Worm (Caenorhabditis elegans) whole organism, L4 larva: Measurements from ENCODE around the gene dpf-5.

Source experiments
- F44E2.7 ChIP-seq: fragments of 200-800 bp; sonication (Bioruptor generic); IDR thresholded peaks from 2 replicates; pipeline ENCODE4 v2.1.2; 2022; ENCODE audit warnings: missing genetic modification characterization, missing compliant biosample characterization
- F49E8.2 ChIP-seq: sonication (generic microtip); optimal IDR thresholded peaks from 2 replicates; lab custom pipeline; 2016; ENCODE audit warnings: missing compliant biosample characterization, mild to moderate bottlenecking, missing genetic modification characterization, borderline replicate concordance
- T20F7.1 ChIP-seq: fragments of 200-800 bp; sonication (Bioruptor generic); optimal IDR thresholded peaks from 2 replicates; lab custom pipeline; 2018; ENCODE audit warnings: mild to moderate bottlenecking, missing genetic modification characterization, missing compliant biosample characterization
- Y105C5A.15 ChIP-seq: fragments of 200-800 bp; sonication (Bioruptor generic); IDR thresholded peaks from 2 replicates; pipeline ENCODE4 v1.3.6; 2022; ENCODE audit warnings: missing genetic modification characterization, missing compliant biosample characterization
- Y48G9A.11 ChIP-seq: fragments of 200-800 bp; sonication (Bioruptor generic); IDR thresholded peaks from 2 replicates; pipeline ENCODE4 v1.3.6; 2022; ENCODE audit warnings: missing genetic modification reagents, missing genetic modification characterization, missing compliant biosample characterization
- Y75B8A.6 ChIP-seq: fragments of 200-800 bp; sonication (Bioruptor generic); IDR thresholded peaks from 2 replicates; pipeline ENCODE4 v1.3.6; 2022; ENCODE audit warnings: missing genetic modification reagents, missing genetic modification characterization, missing compliant biosample characterization
- ZK546.5 ChIP-seq, 2 experiments: sonication (generic microtip); optimal IDR thresholded peaks; 2 replicates each; lab custom pipeline; 2017; ENCODE audit warnings: missing biosample characterization in 2 of 2, missing genetic modification characterization in 2 of 2
- aly-2 ChIP-seq: sonication (generic microtip); optimal IDR thresholded peaks from 2 replicates; lab custom pipeline; 2018; ENCODE audit warnings: missing biosample characterization, missing genetic modification characterization
- arid-1 ChIP-seq: fragments of 200-800 bp; sonication (Bioruptor generic); conservative IDR thresholded peaks from 2 replicates; pipeline ENCODE4 v1.3.6; 2022; ENCODE audit warnings: missing genetic modification reagents, missing genetic modification characterization, missing compliant biosample characterization
- ceh-32 ChIP-seq: sonication (generic microtip); optimal IDR thresholded peaks from 2 replicates; lab custom pipeline; 2016; ENCODE audit warnings: mild to moderate bottlenecking, missing genetic modification characterization, missing compliant biosample characterization; ENCODE audit not compliant: poor library complexity
- ceh-62 ChIP-seq: sonication (generic microtip); optimal IDR thresholded peaks from 2 replicates; lab custom pipeline; 2017; ENCODE audit warnings: missing biosample characterization, missing genetic modification characterization
- ceh-82 ChIP-seq: sonication (generic microtip); optimal IDR thresholded peaks from 2 replicates; lab custom pipeline; 2017; ENCODE audit warnings: missing biosample characterization, missing genetic modification characterization
- cey-2 ChIP-seq: sonication (generic microtip); optimal IDR thresholded peaks from 3 replicates; lab custom pipeline; 2017; ENCODE audit warnings: missing genetic modification characterization, mild to moderate bottlenecking, missing compliant biosample characterization, antibody characterized with exemption, borderline replicate concordance; ENCODE audit not compliant: insufficient read depth
- daf-12 ChIP-seq: fragments of 150-350 bp; optimal IDR thresholded peaks from 2 replicates; lab custom pipeline; 2014; ENCODE audit warnings: missing biosample characterization, missing genetic modification reagents, missing genetic modification characterization
- daf-16 ChIP-seq, 3 experiments: sonication (generic microtip); optimal IDR thresholded peaks; 2 replicates each; lab custom pipeline; 2016 to 2017; ENCODE audit warnings: missing genetic modification characterization in 3 of 3, missing genetic modification reagents in 3 of 3, mild to moderate bottlenecking in 2 of 3, missing compliant biosample characterization in 2 of 3, missing biosample characterization in 1 of 3, moderate library complexity in 1 of 3
- daf-19 ChIP-seq: fragments of 200-800 bp; sonication (Bioruptor generic); conservative IDR thresholded peaks from 2 replicates; pipeline ENCODE4 v1.3.6; 2022; ENCODE audit warnings: missing genetic modification characterization, missing compliant biosample characterization
- daf-8 ChIP-seq: fragments of 200-800 bp; sonication (Bioruptor generic); IDR thresholded peaks from 2 replicates; pipeline ENCODE4 v1.3.6; 2022; ENCODE audit warnings: missing genetic modification characterization, missing compliant biosample characterization
- dmd-6 ChIP-seq: fragments of 200-800 bp; sonication (Bioruptor generic); IDR thresholded peaks from 2 replicates; pipeline ENCODE4 v1.3.6; 2022; ENCODE audit warnings: missing genetic modification reagents, missing genetic modification characterization, missing compliant biosample characterization
- dmd-8 ChIP-seq: fragments of 200-800 bp; sonication (Bioruptor generic); IDR thresholded peaks from 2 replicates; pipeline ENCODE4 v1.3.6; 2022; ENCODE audit warnings: missing genetic modification characterization, missing compliant biosample characterization
- dmd-9 ChIP-seq: fragments of 200-800 bp; sonication (Bioruptor generic); IDR thresholded peaks from 2 replicates; pipeline ENCODE4 v1.3.6; 2022; ENCODE audit warnings: missing genetic modification reagents, missing genetic modification characterization, missing compliant biosample characterization
- duxl-1 ChIP-seq: sonication (generic microtip); optimal IDR thresholded peaks from 2 replicates; lab custom pipeline; 2016; ENCODE audit warnings: mild to moderate bottlenecking, missing genetic modification characterization, moderate library complexity, missing compliant biosample characterization; ENCODE audit not compliant: poor library complexity
- dve-1 ChIP-seq: sonication (generic microtip); optimal IDR thresholded peaks from 2 replicates; lab custom pipeline; 2017; ENCODE audit warnings: antibody characterized with exemption, mild to moderate bottlenecking, missing genetic modification characterization, missing compliant biosample characterization; ENCODE audit not compliant: insufficient read depth
- hif-1 ChIP-seq, 2 experiments: sonication (generic microtip); optimal IDR thresholded peaks; 2 replicates each; lab custom pipeline; 2016 to 2017; ENCODE audit warnings: missing compliant biosample characterization in 2 of 2, missing genetic modification characterization in 2 of 2, missing genetic modification reagents in 2 of 2, missing genotype in 2 of 2, mild to moderate bottlenecking in 1 of 2
- hlh-11 ChIP-seq: fragments of 200-800 bp; sonication (Bioruptor generic); optimal IDR thresholded peaks from 2 replicates; lab custom pipeline; 2018; ENCODE audit warnings: mild to moderate bottlenecking, missing genetic modification characterization, missing compliant biosample characterization
- hlh-30 ChIP-seq: sonication (generic microtip); optimal IDR thresholded peaks from 2 replicates; lab custom pipeline; 2017; ENCODE audit warnings: antibody characterized with exemption, mild to moderate bottlenecking, missing genetic modification characterization, missing compliant biosample characterization; ENCODE audit not compliant: insufficient read depth
- lin-13 ChIP-seq: fragments of 150-350 bp; optimal IDR thresholded peaks from 2 replicates; lab custom pipeline; 2014; ENCODE audit warnings: missing biosample characterization, missing genetic modification reagents, missing genetic modification characterization
- lin-15B ChIP-seq: fragments of 150-350 bp; sonication (generic microtip); optimal IDR thresholded peaks from 3 replicates; lab custom pipeline; 2014; ENCODE audit warnings: missing biosample characterization, missing genetic modification characterization
- lin-39 ChIP-seq: fragments of 150-350 bp; optimal IDR thresholded peaks from 2 replicates; lab custom pipeline; 2014; ENCODE audit warnings: missing biosample characterization, missing genetic modification reagents, missing genetic modification characterization
- madf-5 ChIP-seq, 2 experiments: fragments of 200-800 bp; sonication (Bioruptor generic); IDR thresholded peaks; 2 replicates each; pipeline ENCODE4 v1.3.6; 2022; ENCODE audit warnings: missing compliant biosample characterization in 2 of 2, missing genetic modification characterization in 2 of 2
- madf-9 ChIP-seq: fragments of 200-800 bp; sonication (Bioruptor generic); conservative IDR thresholded peaks from 2 replicates; pipeline ENCODE4 v1.3.6; 2022; ENCODE audit warnings: missing genetic modification reagents, missing genetic modification characterization, missing compliant biosample characterization
- mdl-1 ChIP-seq, 2 experiments: fragments of 150-350 bp in 1 of 2; sonication (generic microtip) in 1 of 2; optimal IDR thresholded peaks; 2 replicates each; lab custom pipeline; 2014 to 2017; ENCODE audit warnings: missing biosample characterization in 2 of 2, missing genetic modification characterization in 2 of 2
- mdt-29 ChIP-seq: fragments of 200-800 bp; sonication (Bioruptor generic); IDR thresholded peaks from 2 replicates; pipeline ENCODE4 v1.3.6; 2022; ENCODE audit warnings: missing genetic modification reagents, missing genetic modification characterization, missing compliant biosample characterization
- mxl-3 ChIP-seq: fragments of 200-800 bp; sonication (Bioruptor generic); optimal IDR thresholded peaks from 2 replicates; lab custom pipeline; 2018; ENCODE audit warnings: mild to moderate bottlenecking, missing genetic modification characterization, missing compliant biosample characterization
- nhr-10 ChIP-seq: fragments of 150-350 bp; optimal IDR thresholded peaks from 2 replicates; lab custom pipeline; 2014; ENCODE audit warnings: missing biosample characterization, missing genetic modification characterization
- nhr-237 ChIP-seq: sonication (generic microtip); optimal IDR thresholded peaks from 2 replicates; lab custom pipeline; 2017; ENCODE audit warnings: missing biosample characterization, missing genetic modification characterization
- nhr-76 ChIP-seq: fragments of 150-350 bp; optimal IDR thresholded peaks from 2 replicates; lab custom pipeline; 2014; ENCODE audit warnings: missing biosample characterization, missing genetic modification characterization
- nhr-77 ChIP-seq: fragments of 150-350 bp; optimal IDR thresholded peaks from 2 replicates; lab custom pipeline; 2014; ENCODE audit warnings: missing biosample characterization, missing genetic modification characterization
- pha-4 ChIP-seq, 2 experiments: fragments of 150-350 bp in 1 of 2; fragments of 200-800 bp in 1 of 2; sonication (Bioruptor generic) in 1 of 2; IDR thresholded peaks in 1 of 2; optimal IDR thresholded peaks in 1 of 2; 2 replicates each; pipeline versions ENCODE4 v1.3.6 to Lab custom; 2014 to 2022; ENCODE audit warnings: missing genetic modification characterization in 2 of 2, missing genetic modification reagents in 2 of 2, missing biosample characterization in 1 of 2, missing compliant biosample characterization in 1 of 2
- rbr-2 ChIP-seq: sonication (generic microtip); optimal IDR thresholded peaks from 2 replicates; lab custom pipeline; 2016; ENCODE audit warnings: missing genotype, missing genetic modification characterization, missing compliant biosample characterization
- sdz-12 ChIP-seq: fragments of 200-800 bp; sonication (Bioruptor generic); optimal IDR thresholded peaks from 2 replicates; lab custom pipeline; 2018; ENCODE audit warnings: mild to moderate bottlenecking, missing genetic modification characterization, missing compliant biosample characterization
- set-16 ChIP-seq: fragments of 200-800 bp; sonication (Bioruptor generic); IDR thresholded peaks from 2 replicates; pipeline ENCODE4 v1.3.6; 2022; ENCODE audit warnings: missing genetic modification reagents, missing genetic modification characterization, missing compliant biosample characterization
- snpc-1.2 ChIP-seq: fragments of 200-800 bp; sonication (Bioruptor generic); IDR thresholded peaks from 2 replicates; pipeline ENCODE4 v1.3.6; 2022; ENCODE audit warnings: missing genetic modification reagents, missing genetic modification characterization, missing compliant biosample characterization
- spr-1 ChIP-seq: sonication (generic microtip); optimal IDR thresholded peaks from 2 replicates; lab custom pipeline; 2016; ENCODE audit warnings: mild to moderate bottlenecking, missing genetic modification characterization, missing compliant biosample characterization
- spr-3 ChIP-seq: fragments of 200-800 bp; sonication (Bioruptor generic); optimal IDR thresholded peaks from 2 replicates; lab custom pipeline; 2018; ENCODE audit warnings: mild to moderate bottlenecking, missing genetic modification characterization, missing compliant biosample characterization
- unc-62 ChIP-seq, 3 experiments: fragments of 150-350 bp in 1 of 3; sonication (generic microtip); optimal IDR thresholded peaks in 2 of 3; peaks in 1 of 3; 1 replicate in 1 of 3; 2 replicates in 2 of 3; lab custom pipeline; 2014 to 2017; ENCODE audit warnings: missing biosample characterization in 3 of 3, missing genetic modification characterization in 3 of 3, missing genetic modification reagents in 3 of 3, missing genotype in 1 of 3
- zag-1 ChIP-seq: fragments of 150-350 bp; optimal IDR thresholded peaks from 2 replicates; lab custom pipeline; 2014; ENCODE audit warnings: missing biosample characterization, missing genetic modification characterization
- zfp-3 ChIP-seq: fragments of 200-800 bp; sonication (Bioruptor generic); conservative IDR thresholded peaks from 2 replicates; pipeline ENCODE4 v1.3.6; 2022; ENCODE audit warnings: missing genetic modification reagents, missing genetic modification characterization, missing compliant biosample characterization
- zip-11 ChIP-seq: fragments of 200-800 bp; sonication (Bioruptor generic); IDR thresholded peaks from 2 replicates; pipeline ENCODE4 v1.3.6; 2022; ENCODE audit warnings: missing genetic modification characterization, missing compliant biosample characterization
- zip-2 ChIP-seq: fragments of 150-350 bp; optimal IDR thresholded peaks from 2 replicates; lab custom pipeline; 2014; ENCODE audit warnings: missing biosample characterization, missing genetic modification characterization
- ztf-11 ChIP-seq: fragments of 150-350 bp; optimal IDR thresholded peaks from 2 replicates; lab custom pipeline; 2014; ENCODE audit warnings: missing biosample characterization, missing genetic modification characterization

dpf-5 gene

ce11 chrIV:4799114-4799513 lies 7.3 kb downstream of the dpf-5 start, which contains the start of gene eor-1 (continued):
- TF ChIP-seq spr-3: no peak
- no peak for TF ChIP-seq nhr-237 (tag; lab: Kevin White, UChicago)
- TF ChIP-seq Y48G9A.11: no peak
- no peak for TF ChIP-seq nhr-10 (tag; lab: Kevin White, UChicago)
- no peak for TF ChIP-seq zip-11 (GFP tag; lab: Robert Waterston, UW)
- TF ChIP-seq madf-5 (GFP tag; IDR thresholded peaks at IDR 0.05; lab: Robert Waterston, UW): no peak
- peak; percentile 44 for TF ChIP-seq rbr-2 (tag; lab: Kevin White, UChicago)
- TF ChIP-seq zfp-3 (GFP tag; lab: Robert Waterston, UW): no peak
- peak; percentile 53 for TF ChIP-seq nhr-77 (tag; lab: Kevin White, UChicago)
- no peak for TF ChIP-seq dmd-8 (GFP tag; lab: Robert Waterston, UW)
- no peak for TF ChIP-seq T20F7.1 (GFP tag; lab: Kevin White, UChicago)
- TF ChIP-seq aly-2 (tag; lab: Kevin White, UChicago): no peak
- TF ChIP-seq ceh-82 (tag; lab: Kevin White, UChicago): no peak
- no peak for TF ChIP-seq daf-16 (GFP tag; optimal IDR thresholded peaks at IDR 0.05; lab: Kevin White, UChicago)
- TF ChIP-seq daf-16 (tag; optimal IDR thresholded peaks at IDR 0.05; lab: Kevin White, UChicago): peak; percentile 29
- no peak for TF ChIP-seq spr-1
- TF ChIP-seq F49E8.2: no peak
- TF ChIP-seq mxl-3: no peak
- no peak for TF ChIP-seq cey-2 (tag; lab: Kevin White, UChicago)
- TF ChIP-seq pha-4 (GFP tag; IDR thresholded peaks at IDR 0.05; lab: Robert Waterston, UW): no peak
- no peak for TF ChIP-seq pha-4 (tag; optimal IDR thresholded peaks at IDR 0.05; lab: Kevin White, UChicago)
- no peak for TF ChIP-seq duxl-1 (tag; lab: Kevin White, UChicago)
- TF ChIP-seq lin-13 (GFP tag; lab: Kevin White, UChicago): no peak
- TF ChIP-seq dve-1 (tag; lab: Kevin White, UChicago): peak; percentile 29
- TF ChIP-seq zip-2 (tag; lab: Kevin White, UChicago): no peak
- no peak for TF ChIP-seq F44E2.7 (GFP tag; lab: Robert Waterston, UW)
- TF ChIP-seq zag-1 (tag; lab: Kevin White, UChicago): no peak
- TF ChIP-seq mdt-29 (GFP tag; lab: Robert Waterston, UW): no peak
- TF ChIP-seq hlh-30 (tag; lab: Kevin White, UChicago): peak; percentile 8
- TF ChIP-seq set-16: no peak
- TF ChIP-seq lin-15B: no peak
- no peak for TF ChIP-seq dmd-6 (GFP tag; lab: Robert Waterston, UW)
- no peak for TF ChIP-seq mdl-1 (tag; optimal IDR thresholded peaks at IDR 0.05; lab: Kevin White, UChicago)
- no peak for TF ChIP-seq ceh-32 (tag; lab: Kevin White, UChicago)
- TF ChIP-seq snpc-1.2 (GFP tag; lab: Robert Waterston, UW): no peak
- no peak for TF ChIP-seq arid-1 (GFP tag; lab: Robert Waterston, UW)
- no peak for TF ChIP-seq daf-19 (GFP tag; lab: Robert Waterston, UW)
- TF ChIP-seq madf-9 (GFP tag; lab: Robert Waterston, UW): no peak
- no peak for TF ChIP-seq hif-1 (tag; optimal IDR thresholded peaks at IDR 0.05; lab: Kevin White, UChicago)
- TF ChIP-seq unc-62 (GFP tag; optimal IDR thresholded peaks at IDR 0.05 in 1 of 2; lab: Kevin White, UChicago): no peak
- no peak for TF ChIP-seq unc-62 (tag; optimal IDR thresholded peaks at IDR 0.05; lab: Kevin White, UChicago)
- no peak for TF ChIP-seq ceh-62 (tag; lab: Kevin White, UChicago)
- TF ChIP-seq Y75B8A.6 (GFP tag; lab: Robert Waterston, UW): no peak
- TF ChIP-seq lin-39 (tag; lab: Kevin White, UChicago): no peak
- no peak for TF ChIP-seq daf-8 (GFP tag; lab: Robert Waterston, UW)
- no peak for TF ChIP-seq dmd-9 (GFP tag; lab: Robert Waterston, UW)
- no peak for TF ChIP-seq Y105C5A.15 (GFP tag; lab: Robert Waterston, UW)
- no peak for TF ChIP-seq hlh-11 (tag; lab: Kevin White, UChicago)
- no peak for TF ChIP-seq daf-12 (tag; lab: Kevin White, UChicago)
- no peak for TF ChIP-seq nhr-76
- no peak for TF ChIP-seq ZK546.5 (tag; optimal IDR thresholded peaks at IDR 0.05; lab: Kevin White, UChicago)
- no peak for TF ChIP-seq ztf-11 (tag; lab: Kevin White, UChicago)
- no peak for TF ChIP-seq sdz-12 (GFP tag; lab: Kevin White, UChicago)
